Worm (Caenorhabditis elegans) whole organism, late embryonic: ENCODE data around the gene srh-269.

Experiments used
- C38D4.7 ChIP-seq: fragments of 200-800 bp; sonication (Bioruptor generic); optimal IDR thresholded peaks from 2 replicates; lab custom pipeline; 2018; ENCODE audit warnings: mild to moderate bottlenecking, missing genetic modification characterization, moderate library complexity, missing compliant biosample characterization
- F13H6.1 ChIP-seq: sonication (generic microtip); optimal IDR thresholded peaks from 2 replicates; lab custom pipeline; 2016; ENCODE audit warnings: missing genetic modification characterization, missing compliant biosample characterization
- K02D7.2 ChIP-seq: sonication (generic microtip); optimal IDR thresholded peaks from 2 replicates; lab custom pipeline; 2017; ENCODE audit warnings: mild to moderate bottlenecking, missing genetic modification characterization, missing compliant biosample characterization
- T23F11.4 ChIP-seq: fragments of 200-800 bp; sonication (Bioruptor generic); optimal IDR thresholded peaks from 2 replicates; lab custom pipeline; 2018; ENCODE audit warnings: mild to moderate bottlenecking, missing genetic modification characterization, missing compliant biosample characterization
- Y22D7AL.16 ChIP-seq: sonication (generic microtip); optimal IDR thresholded peaks from 2 replicates; lab custom pipeline; 2016; ENCODE audit warnings: missing genetic modification characterization, missing compliant biosample characterization
- ama-1 ChIP-seq: fragments of 150-350 bp; optimal IDR thresholded peaks from 2 replicates; lab custom pipeline; 2014
- ceh-14 ChIP-seq: sonication (generic microtip); optimal IDR thresholded peaks from 2 replicates; lab custom pipeline; 2016; ENCODE audit warnings: missing genotype, missing genetic modification characterization, missing compliant biosample characterization
- ceh-18 ChIP-seq: sonication (generic microtip); optimal IDR thresholded peaks from 2 replicates; lab custom pipeline; 2016; ENCODE audit warnings: missing genetic modification characterization, missing compliant biosample characterization
- ceh-19 ChIP-seq: fragments of 200-800 bp; sonication (Bioruptor generic); optimal IDR thresholded peaks from 2 replicates; lab custom pipeline; 2018; ENCODE audit warnings: mild to moderate bottlenecking, missing genetic modification characterization, missing compliant biosample characterization
- ceh-2 ChIP-seq: sonication (generic microtip); optimal IDR thresholded peaks from 2 replicates; lab custom pipeline; 2016; ENCODE audit warnings: missing genotype, missing genetic modification characterization, missing compliant biosample characterization
- ceh-22 ChIP-seq: sonication (generic microtip); optimal IDR thresholded peaks from 2 replicates; lab custom pipeline; 2017; ENCODE audit warnings: missing biosample characterization, missing genetic modification characterization
- ceh-30 ChIP-seq: fragments of 150-350 bp; optimal IDR thresholded peaks from 2 replicates; lab custom pipeline; 2014; ENCODE audit warnings: missing biosample characterization, missing genetic modification characterization
- ceh-34 ChIP-seq: sonication (generic microtip); optimal IDR thresholded peaks from 2 replicates; lab custom pipeline; 2016; ENCODE audit warnings: mild to moderate bottlenecking, missing genetic modification characterization, missing compliant biosample characterization
- ceh-45 ChIP-seq: fragments of 200-800 bp; sonication (Bioruptor generic); IDR thresholded peaks from 2 replicates; pipeline ENCODE4 v1.3.6; 2022; ENCODE audit warnings: missing genetic modification reagents, missing genetic modification characterization, missing compliant biosample characterization
- ceh-48 ChIP-seq: sonication (generic microtip); optimal IDR thresholded peaks from 2 replicates; lab custom pipeline; 2016; ENCODE audit warnings: missing genetic modification characterization, inconsistent platforms, missing compliant biosample characterization
- ceh-6 ChIP-seq: fragments of 200-800 bp; sonication (Bioruptor generic); optimal IDR thresholded peaks from 2 replicates; lab custom pipeline; 2018; ENCODE audit warnings: mild to moderate bottlenecking, missing genetic modification characterization, missing compliant biosample characterization
- ceh-9 ChIP-seq: sonication (generic microtip); optimal IDR thresholded peaks from 2 replicates; lab custom pipeline; 2016; ENCODE audit warnings: mild to moderate bottlenecking, missing genetic modification characterization, inconsistent platforms, missing compliant biosample characterization
- dmd-4 ChIP-seq: sonication (generic microtip); optimal IDR thresholded peaks from 2 replicates; lab custom pipeline; 2016; ENCODE audit warnings: borderline replicate concordance, missing genetic modification characterization, missing compliant biosample characterization
- dve-1 ChIP-seq: sonication (generic microtip); optimal IDR thresholded peaks from 2 replicates; lab custom pipeline; 2017; ENCODE audit warnings: antibody characterized with exemption, mild to moderate bottlenecking, missing genetic modification characterization, missing compliant biosample characterization
- elt-2 ChIP-seq: sonication (generic microtip); optimal IDR thresholded peaks from 2 replicates; lab custom pipeline; 2016; ENCODE audit warnings: missing genetic modification reagents, missing genetic modification characterization, missing compliant biosample characterization
- elt-4 ChIP-seq: sonication (generic microtip); optimal IDR thresholded peaks from 2 replicates; lab custom pipeline; 2016; ENCODE audit warnings: missing genetic modification characterization, missing compliant biosample characterization
- ets-4 ChIP-seq: sonication (generic microtip); optimal IDR thresholded peaks from 2 replicates; lab custom pipeline; 2016; ENCODE audit warnings: missing genetic modification characterization, missing compliant biosample characterization
- eyg-1 ChIP-seq: sonication (generic microtip); optimal IDR thresholded peaks from 2 replicates; lab custom pipeline; 2016; ENCODE audit warnings: missing genotype, missing genetic modification characterization, missing compliant biosample characterization
- gmeb-2 ChIP-seq: sonication (generic microtip); optimal IDR thresholded peaks from 2 replicates; lab custom pipeline; 2016; ENCODE audit warnings: missing genetic modification characterization, inconsistent platforms, missing compliant biosample characterization
- hlh-15 ChIP-seq: sonication (generic microtip); optimal IDR thresholded peaks from 2 replicates; lab custom pipeline; 2016; ENCODE audit warnings: missing genetic modification characterization, missing compliant biosample characterization
- hlh-30 ChIP-seq: sonication (generic microtip); optimal IDR thresholded peaks from 2 replicates; lab custom pipeline; 2017; ENCODE audit warnings: antibody characterized with exemption, missing genetic modification characterization, missing compliant biosample characterization; ENCODE audit not compliant: insufficient read depth
- hlh-8 ChIP-seq: sonication (generic microtip); optimal IDR thresholded peaks from 2 replicates; lab custom pipeline; 2016; ENCODE audit warnings: missing genotype, missing genetic modification characterization, missing compliant biosample characterization
- mec-3 ChIP-seq: sonication (generic microtip); optimal IDR thresholded peaks from 2 replicates; lab custom pipeline; 2016; ENCODE audit warnings: borderline replicate concordance, missing genetic modification characterization, missing compliant biosample characterization
- nfya-1 ChIP-seq: sonication (generic microtip); optimal IDR thresholded peaks from 2 replicates; lab custom pipeline; 2017; ENCODE audit warnings: missing genetic modification characterization, mild to moderate bottlenecking, missing compliant biosample characterization, antibody characterized with exemption, moderate library complexity
- nhr-11 ChIP-seq: fragments of 150-350 bp; optimal IDR thresholded peaks from 2 replicates; lab custom pipeline; 2014; ENCODE audit warnings: missing biosample characterization, missing genetic modification characterization
- nhr-232 ChIP-seq: sonication (generic microtip); optimal IDR thresholded peaks from 2 replicates; lab custom pipeline; 2016; ENCODE audit warnings: missing genetic modification characterization, missing compliant biosample characterization
- npax-4 ChIP-seq: sonication (generic microtip); optimal IDR thresholded peaks from 2 replicates; lab custom pipeline; 2016; ENCODE audit warnings: missing genetic modification characterization, missing compliant biosample characterization
- pat-9 ChIP-seq: fragments of 200-800 bp; sonication (Bioruptor generic); optimal IDR thresholded peaks from 2 replicates; lab custom pipeline; 2018; ENCODE audit warnings: mild to moderate bottlenecking, missing genetic modification characterization, moderate library complexity, missing compliant biosample characterization
- pax-1 ChIP-seq: fragments of 150-350 bp; optimal IDR thresholded peaks from 2 replicates; lab custom pipeline; 2014; ENCODE audit warnings: missing biosample characterization, missing genetic modification characterization
- pha-2 ChIP-seq: sonication (generic microtip); optimal IDR thresholded peaks from 2 replicates; lab custom pipeline; 2017; ENCODE audit warnings: mild to moderate bottlenecking, missing genetic modification characterization, missing compliant biosample characterization
- pqm-1 ChIP-seq: sonication (generic microtip); optimal IDR thresholded peaks from 2 replicates; lab custom pipeline; 2016; ENCODE audit warnings: missing genetic modification characterization, missing compliant biosample characterization
- pros-1 ChIP-seq: fragments of 150-350 bp; optimal IDR thresholded peaks from 2 replicates; lab custom pipeline; 2014; ENCODE audit warnings: missing biosample characterization, missing genetic modification reagents, missing genetic modification characterization
- rnt-1 ChIP-seq: sonication (generic microtip); optimal IDR thresholded peaks from 2 replicates; lab custom pipeline; 2016; ENCODE audit warnings: missing genetic modification characterization, missing compliant biosample characterization
- sox-2 ChIP-seq: fragments of 200-800 bp; sonication (Bioruptor generic); IDR thresholded peaks from 2 replicates; pipeline ENCODE4 v1.3.6; 2022; ENCODE audit warnings: missing genetic modification reagents, missing genetic modification characterization, missing compliant biosample characterization
- sox-4 ChIP-seq: sonication (generic microtip); optimal IDR thresholded peaks from 2 replicates; lab custom pipeline; 2017; ENCODE audit warnings: mild to moderate bottlenecking, missing genetic modification characterization, inconsistent platforms, missing compliant biosample characterization
- syd-9 ChIP-seq: sonication (generic microtip); optimal IDR thresholded peaks from 2 replicates; lab custom pipeline; 2016; ENCODE audit warnings: mild to moderate bottlenecking, missing genetic modification characterization, moderate library complexity, missing compliant biosample characterization
- tbx-2 ChIP-seq: sonication (generic microtip); optimal IDR thresholded peaks from 2 replicates; lab custom pipeline; 2016; ENCODE audit warnings: missing genetic modification characterization, missing compliant biosample characterization
- tbx-7 ChIP-seq: sonication (generic microtip); optimal IDR thresholded peaks from 2 replicates; lab custom pipeline; 2016; ENCODE audit warnings: missing genotype, missing genetic modification characterization, missing compliant biosample characterization
- unc-42 ChIP-seq: sonication (generic microtip); optimal IDR thresholded peaks from 2 replicates; lab custom pipeline; 2016; ENCODE audit warnings: missing genotype, missing genetic modification characterization, missing compliant biosample characterization
- unc-55 ChIP-seq: sonication (generic microtip); optimal IDR thresholded peaks from 2 replicates; lab custom pipeline; 2017; ENCODE audit warnings: missing biosample characterization, missing genetic modification reagents, missing genetic modification characterization
- unc-86 ChIP-seq: sonication (generic microtip); optimal IDR thresholded peaks from 2 replicates; lab custom pipeline; 2016; ENCODE audit warnings: missing genetic modification characterization, missing compliant biosample characterization
- zip-5 ChIP-seq: sonication (generic microtip); optimal IDR thresholded peaks from 2 replicates; lab custom pipeline; 2016; ENCODE audit warnings: missing genetic modification characterization, missing compliant biosample characterization
- ztf-16 ChIP-seq: sonication (generic microtip); optimal IDR thresholded peaks from 2 replicates; lab custom pipeline; 2017; ENCODE audit warnings: missing genetic modification characterization, missing compliant biosample characterization

srh-269 gene

DNA sequence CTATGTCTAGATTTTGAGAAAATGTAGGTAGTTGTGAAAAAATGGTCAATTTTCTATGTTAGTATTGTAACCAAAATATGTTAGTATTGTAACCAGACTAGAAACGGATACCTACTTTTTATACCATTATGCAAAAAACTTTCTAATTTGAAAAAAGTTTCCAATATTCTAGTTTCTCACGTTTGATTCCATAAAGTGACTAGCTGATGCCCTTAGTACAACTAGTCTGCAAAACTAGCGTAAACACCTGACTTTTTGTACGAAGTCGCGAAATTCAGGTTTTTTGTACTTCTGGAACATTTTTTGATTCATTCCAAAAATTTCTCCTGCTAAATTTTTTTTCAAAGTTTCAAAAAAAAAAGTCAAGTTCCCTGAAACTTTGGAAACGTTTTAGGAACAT lies 23.8 kb downstream of the srh-269 start:
- TF ChIP-seq gmeb-2 (tag; lab: Kevin White, UChicago) = no peak
- TF ChIP-seq eyg-1 (tag; lab: Kevin White, UChicago) = no peak
- TF ChIP-seq pqm-1 (tag; lab: Kevin White, UChicago) = no peak
- TF ChIP-seq dmd-4 = no peak
- no peak for TF ChIP-seq pros-1 (tag; lab: Kevin White, UChicago)
- no peak for TF ChIP-seq sox-4 (tag; lab: Kevin White, UChicago)
- no peak for TF ChIP-seq ztf-16
- TF ChIP-seq ama-1 = no peak
- no peak for TF ChIP-seq Y22D7AL.16 (tag; lab: Kevin White, UChicago)
- no peak for TF ChIP-seq ceh-9 (tag; lab: Kevin White, UChicago)
- TF ChIP-seq ceh-14 (tag; lab: Kevin White, UChicago) = no peak
- no peak for TF ChIP-seq tbx-7 (tag; lab: Kevin White, UChicago)
- no peak for TF ChIP-seq C38D4.7 (GFP tag; lab: Kevin White, UChicago)
- no peak for TF ChIP-seq syd-9
- TF ChIP-seq unc-55 (GFP tag; lab: Kevin White, UChicago) = no peak
- TF ChIP-seq ceh-18 (tag; lab: Kevin White, UChicago) = no peak
- no peak for TF ChIP-seq ceh-22 (tag; lab: Kevin White, UChicago)
- TF ChIP-seq ceh-6 (GFP tag; lab: Kevin White, UChicago) = no peak

DNA sequence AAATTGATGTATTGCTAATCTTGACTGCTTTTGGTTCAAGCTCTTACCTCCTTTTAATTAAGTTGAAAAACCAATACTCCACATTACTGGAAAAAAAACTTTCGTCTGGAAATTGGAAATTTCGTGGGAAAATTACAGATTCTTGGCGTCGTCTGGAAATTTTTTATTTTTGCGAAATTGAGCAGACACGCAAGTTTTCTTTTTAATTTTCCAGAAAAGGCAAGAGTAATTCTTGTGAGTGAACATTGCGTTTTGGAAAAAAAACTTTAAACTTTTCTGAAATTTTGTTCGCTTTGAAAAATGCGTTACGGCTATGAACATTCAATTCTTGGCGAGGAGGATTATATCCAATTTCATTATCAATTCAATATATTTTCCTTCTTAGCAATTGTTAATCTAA lies 26.2 kb downstream of the srh-269 start, which contains the start of gene sru-45:
sru-45 (plus strand) TSS at position 301 of the 400 bp plus-strand sequence.
- no peak for TF ChIP-seq ceh-34 (tag; lab: Kevin White, UChicago)
- TF ChIP-seq unc-42 (tag; lab: Kevin White, UChicago) = no peak
- no peak for TF ChIP-seq pat-9 (tag; lab: Kevin White, UChicago)
- TF ChIP-seq hlh-30 (tag; lab: Kevin White, UChicago) = no peak
- no peak for TF ChIP-seq dmd-4
- no peak for TF ChIP-seq T23F11.4 (GFP tag; lab: Kevin White, UChicago)
- no peak for TF ChIP-seq ceh-9 (tag; lab: Kevin White, UChicago)
- no peak for TF ChIP-seq ceh-2
- TF ChIP-seq rnt-1 (tag; lab: Kevin White, UChicago) = no peak
- TF ChIP-seq ztf-16 = no peak
- no peak for TF ChIP-seq ceh-19 (GFP tag; lab: Kevin White, UChicago)
- TF ChIP-seq hlh-8 (tag; lab: Kevin White, UChicago) = no peak
- no peak for TF ChIP-seq unc-86 (tag; lab: Kevin White, UChicago)
- TF ChIP-seq F13H6.1 = no peak
- no peak for TF ChIP-seq npax-4 (tag; lab: Kevin White, UChicago)
- no peak for TF ChIP-seq K02D7.2 (tag; lab: Kevin White, UChicago)

DNA sequence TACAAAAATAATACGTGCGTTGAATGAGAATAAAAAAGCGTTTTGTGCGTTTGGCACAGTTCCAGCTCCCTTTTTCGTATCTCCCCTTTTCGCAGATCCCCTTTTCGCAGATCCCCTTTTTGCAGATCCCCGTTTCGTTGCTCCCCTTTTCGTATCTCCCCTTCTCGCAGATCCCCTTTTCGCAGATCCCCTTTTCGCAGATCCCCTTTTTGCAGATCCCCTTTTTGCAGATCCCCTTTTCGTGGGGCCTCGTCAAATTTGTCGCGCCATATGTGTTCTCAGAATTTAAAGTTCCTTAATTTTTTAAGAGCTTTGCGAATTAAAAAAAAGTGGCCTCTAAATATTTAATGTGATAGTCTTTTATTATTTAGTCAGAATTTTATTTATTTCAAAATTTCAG lies 38.9 kb downstream of the srh-269 start, which contains the start of gene Y32B12B.4:
Y32B12B.4 (plus strand) TSS at position 399 of the 400 bp plus-strand sequence.
- peak; percentile 21; the same call in 1 of the 2 replicates for TF ChIP-seq sox-2
- TF ChIP-seq elt-4 (tag; lab: Kevin White, UChicago) = peak; percentile 92
- 0 out of 2 replicates have a peak, but pooled peaks have one; percentile 34 for TF ChIP-seq ceh-45
- TF ChIP-seq T23F11.4 (GFP tag; lab: Kevin White, UChicago) = no peak
- no peak for TF ChIP-seq ceh-30 (tag; lab: Kevin White, UChicago)
- no peak for TF ChIP-seq nhr-232
- no peak for TF ChIP-seq elt-2 (tag; lab: Kevin White, UChicago)
- TF ChIP-seq ceh-48 (tag; lab: Kevin White, UChicago) = no peak
- TF ChIP-seq nfya-1 (tag; lab: Kevin White, UChicago) = no peak
- TF ChIP-seq gmeb-2 (tag; lab: Kevin White, UChicago) = peak; percentile 38
- TF ChIP-seq ceh-6 (GFP tag; lab: Kevin White, UChicago) = peak; percentile 18
- peak; percentile 60 for TF ChIP-seq ztf-16
- peak; percentile 96 for TF ChIP-seq ceh-14 (tag; lab: Kevin White, UChicago)
- peak; percentile 55 for TF ChIP-seq unc-42 (tag; lab: Kevin White, UChicago)
- TF ChIP-seq pax-1 = no peak
- no peak for TF ChIP-seq C38D4.7 (GFP tag; lab: Kevin White, UChicago)
- TF ChIP-seq unc-86 (tag; lab: Kevin White, UChicago) = peak; percentile 56
- no peak for TF ChIP-seq nhr-11
- TF ChIP-seq Y22D7AL.16 (tag; lab: Kevin White, UChicago) = no peak
- peak; percentile 98 for TF ChIP-seq tbx-2
- TF ChIP-seq mec-3 (tag; lab: Kevin White, UChicago) = peak; percentile 93
- peak; percentile 94 for TF ChIP-seq zip-5 (tag; lab: Kevin White, UChicago)
- peak; percentile 91 for TF ChIP-seq hlh-8 (tag; lab: Kevin White, UChicago)
- TF ChIP-seq rnt-1 (tag; lab: Kevin White, UChicago) = peak; percentile 94
- no peak for TF ChIP-seq ama-1
- TF ChIP-seq dve-1 (tag; lab: Kevin White, UChicago) = no peak
- peak; percentile 29 for TF ChIP-seq hlh-15 (tag; lab: Kevin White, UChicago)
- peak; percentile 70 for TF ChIP-seq ceh-34 (tag; lab: Kevin White, UChicago)
- TF ChIP-seq pha-2 = no peak
- TF ChIP-seq ets-4 (tag; lab: Kevin White, UChicago) = peak; percentile 82
